Fruit fly (Drosophila melanogaster): Measurements from ENCODE around the gene CG12301.

Gene CG12301

DNA sequence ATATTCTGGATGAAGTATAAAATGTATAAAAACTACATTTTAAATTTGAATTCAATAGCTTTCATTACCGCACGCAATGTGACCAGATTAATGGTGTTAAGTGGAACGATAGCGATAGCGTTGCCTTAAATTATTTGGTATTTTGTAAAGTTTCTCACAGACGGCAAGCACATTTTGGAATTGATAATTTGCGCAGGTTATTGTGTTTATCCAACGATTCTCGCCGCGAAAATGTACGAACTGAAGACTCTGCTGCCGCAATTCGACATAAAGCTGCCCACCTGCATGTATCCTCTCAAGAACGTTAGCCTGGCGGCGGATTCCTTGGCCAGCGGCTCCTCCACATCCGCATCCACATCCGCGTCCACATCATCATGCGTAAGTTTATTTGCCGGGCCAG lies 2.9 kb downstream of the CG12301 start, which contains the start of gene AIMP2:
Gene AIMP2 (plus strand): TSS at position 135 of the 400 bp plus-strand sequence.
- no peak for TF ChIP-seq CG17801 (GFP tag; optimal IDR thresholded peaks at IDR 0.05; ENCODE audit: partially characterized antibody)

DNA sequence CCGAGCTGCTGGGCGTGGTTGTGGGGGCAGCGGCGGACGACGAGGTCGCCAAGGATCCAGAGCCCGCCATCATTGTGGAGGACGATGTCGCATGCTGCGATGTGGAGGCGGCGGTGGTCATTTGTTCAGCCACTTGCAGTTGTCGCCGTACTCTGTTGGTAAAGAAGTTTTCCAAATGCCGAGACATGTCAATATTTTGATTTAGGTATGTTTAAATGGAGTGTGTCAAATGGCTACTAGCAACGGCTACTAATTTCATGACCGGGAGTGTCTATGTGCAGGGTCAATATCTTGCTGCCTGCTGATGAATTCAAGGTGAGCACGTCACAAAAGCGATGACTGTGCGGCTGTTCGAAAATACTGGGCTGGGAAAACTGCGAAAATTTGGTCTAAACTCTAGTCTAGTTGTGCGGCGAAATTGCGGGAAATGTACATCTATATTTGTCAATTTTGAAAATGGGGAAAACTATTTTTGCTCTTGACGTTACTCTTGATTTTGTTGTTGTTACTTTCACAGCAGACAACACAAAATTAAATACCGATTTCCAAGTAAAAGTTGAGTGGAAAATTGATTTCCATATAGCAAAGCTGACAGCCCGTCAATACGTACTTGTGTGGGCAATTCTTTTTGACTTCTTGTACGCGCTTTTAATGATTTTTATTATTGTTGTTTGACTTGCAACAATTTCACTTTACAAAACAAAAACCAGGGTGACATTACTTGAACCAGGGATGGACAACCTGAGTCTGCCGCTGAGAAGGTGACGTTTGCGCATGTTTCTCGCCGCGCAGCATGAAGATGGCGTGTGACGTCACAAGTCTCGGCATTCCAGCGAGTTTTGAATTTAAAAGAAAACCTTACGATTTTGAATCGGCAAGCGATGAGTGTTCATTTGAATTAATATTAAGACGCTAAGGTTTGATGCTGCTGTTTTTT lies 7.1 kb downstream of the CG12301 start, which contains the start of gene CG7656:
Gene CG7656 (minus strand): TSS at position 731 of the 937 bp plus-strand sequence.
- no peak for TF ChIP-seq CG17801 (GFP tag; optimal IDR thresholded peaks at IDR 0.05; ENCODE audit: partially characterized antibody)

DNA sequence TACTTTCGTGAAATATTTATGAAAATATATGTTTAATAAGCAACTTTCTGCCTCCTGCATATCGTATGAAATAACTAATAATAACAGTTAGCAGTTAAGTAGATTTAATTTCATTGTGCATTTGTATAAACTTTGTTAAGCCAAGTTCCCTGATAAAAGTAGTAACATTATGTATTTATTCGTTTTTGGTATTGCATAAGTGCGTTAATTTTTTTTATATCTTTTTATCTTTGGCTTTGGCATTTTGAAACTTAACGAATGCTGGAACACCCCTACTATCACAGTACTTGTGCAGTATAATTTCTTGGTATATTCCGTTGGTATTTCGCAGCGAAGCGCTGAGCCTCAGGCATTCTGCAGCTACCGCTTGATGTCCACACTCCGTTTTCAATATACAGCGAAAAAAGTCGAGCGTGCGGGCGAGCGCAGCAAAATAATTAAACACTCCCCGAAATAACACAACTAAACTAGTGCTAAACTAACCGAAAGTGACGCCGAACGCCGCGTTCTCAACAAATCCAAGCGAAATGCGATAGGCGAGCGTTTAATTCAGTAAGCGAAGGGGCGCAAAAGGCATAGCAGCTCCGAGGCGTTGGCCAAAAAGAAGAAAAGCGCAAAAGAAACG lies 8.0 kb downstream of the CG12301 start, which contains the start of gene RhoGAP71E:
Gene RhoGAP71E (plus strand): TSS at position 347 of the 625 bp plus-strand sequence.
- TF ChIP-seq CG17801 (GFP tag; optimal IDR thresholded peaks at IDR 0.05; ENCODE audit: partially characterized antibody), result peak; percentile 69

DNA sequence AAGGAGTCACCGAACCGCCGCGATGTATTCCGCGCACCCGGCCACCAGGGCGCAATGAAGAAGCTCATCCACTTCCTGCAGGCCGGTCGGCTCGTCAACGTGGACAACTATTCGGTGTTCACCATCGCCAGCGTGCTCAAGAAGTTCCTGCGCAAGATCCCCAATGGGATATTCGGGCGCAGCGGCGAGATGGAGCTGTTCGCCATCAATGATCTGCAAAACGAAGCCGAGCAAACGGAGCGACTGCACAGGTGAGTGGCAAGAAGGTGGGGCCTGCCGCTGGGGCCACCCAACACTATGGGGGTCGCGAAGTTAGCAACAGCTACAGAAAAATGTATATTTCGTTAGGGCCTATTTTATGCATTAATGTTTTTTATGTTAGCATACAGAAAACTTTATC lies 9.1 kb downstream of the CG12301 start:
- no peak for TF ChIP-seq CG17801 (GFP tag; optimal IDR thresholded peaks at IDR 0.05; ENCODE audit: partially characterized antibody)

dm6 chr3L:15590803-15591597 lies 10.4 kb downstream of the CG12301 start:
- TF ChIP-seq CG17801 (GFP tag; optimal IDR thresholded peaks at IDR 0.05; ENCODE audit: partially characterized antibody), result no peak

DNA sequence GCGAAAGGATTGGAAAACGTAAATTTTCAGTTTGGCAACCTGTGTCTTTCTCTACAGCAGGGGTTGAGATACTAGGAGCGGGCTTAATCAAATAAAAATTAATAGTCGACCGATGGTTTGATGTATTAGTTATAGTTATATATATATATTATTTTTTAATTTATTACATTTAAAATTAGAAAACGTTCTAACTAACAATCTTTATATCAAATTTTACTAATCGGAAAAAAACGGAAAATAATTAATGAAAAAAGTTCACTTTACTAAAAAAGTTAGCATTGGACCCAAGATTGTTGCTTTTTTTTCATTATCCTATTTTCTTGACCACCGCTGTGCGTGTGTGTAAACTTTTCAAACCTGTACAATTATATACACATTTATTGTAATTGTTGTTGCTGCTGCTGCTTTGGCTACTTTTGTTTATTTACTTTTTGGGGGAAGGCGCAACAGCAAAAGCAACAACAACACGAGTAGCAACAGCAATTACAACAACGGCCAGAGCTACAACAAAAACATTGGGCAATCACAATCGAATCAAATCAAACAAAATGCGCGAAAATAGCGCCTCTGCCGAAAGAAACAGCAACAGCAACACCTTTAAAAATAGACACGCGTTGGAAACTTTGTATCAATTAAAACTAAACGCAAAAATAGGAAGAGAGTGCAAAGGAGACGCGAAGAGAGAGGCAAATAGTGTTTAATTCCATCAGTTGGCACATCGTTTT lies 12.1 kb downstream of the CG12301 start:
- TF ChIP-seq CG17801 (GFP tag; optimal IDR thresholded peaks at IDR 0.05; ENCODE audit: partially characterized antibody), result no peak

DNA sequence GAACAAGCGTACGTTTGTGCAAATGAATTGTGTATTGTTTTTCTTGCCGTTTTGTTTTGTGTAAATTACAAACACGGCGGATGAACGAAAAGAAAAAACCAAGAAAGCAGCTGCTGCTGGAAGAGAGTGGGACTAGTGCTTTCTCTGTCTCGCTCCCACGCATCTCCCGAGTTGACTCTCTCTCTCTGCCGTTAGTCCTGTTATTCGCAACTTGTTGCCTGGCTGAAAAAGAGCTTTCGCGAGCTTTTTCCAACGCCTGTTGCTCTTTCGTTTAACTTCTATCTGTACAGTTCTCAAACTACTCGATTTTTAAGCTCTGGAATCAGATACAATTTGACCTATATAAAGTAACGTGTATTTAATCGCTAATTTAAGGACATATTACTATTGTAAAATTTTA lies 12.8 kb downstream of the CG12301 start:
- TF ChIP-seq CG17801 (GFP tag; optimal IDR thresholded peaks at IDR 0.05; ENCODE audit: partially characterized antibody), result no peak

DNA sequence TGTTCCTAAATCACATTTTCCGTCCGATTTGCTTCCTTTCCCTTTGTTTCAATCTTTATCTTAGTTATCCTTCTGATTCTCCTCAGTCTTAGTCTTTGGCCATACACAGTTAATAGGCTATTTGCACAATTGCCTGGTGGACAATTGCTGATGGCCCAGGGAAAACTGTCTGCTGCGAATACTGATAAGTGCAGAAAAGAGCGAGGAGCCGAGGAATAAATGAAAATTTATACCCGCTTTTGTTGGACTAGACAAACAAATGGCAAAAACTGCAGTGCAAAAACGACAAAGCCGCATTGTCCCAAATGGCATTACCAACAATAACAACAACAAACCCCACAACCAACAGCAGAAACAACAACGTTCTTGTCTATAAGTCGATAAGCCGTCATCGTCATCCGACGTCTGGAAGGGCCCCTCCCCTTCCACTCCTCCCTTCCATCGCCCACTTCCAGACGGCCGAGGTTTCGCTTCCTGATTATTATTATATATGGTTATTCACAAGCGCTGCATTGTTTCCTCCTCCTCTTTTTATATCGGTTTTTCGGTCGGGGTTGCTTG lies 13.6 kb downstream of the CG12301 start:
- TF ChIP-seq CG17801 (GFP tag; optimal IDR thresholded peaks at IDR 0.05; ENCODE audit: partially characterized antibody), result no peak

dm6 chr3L:15595175-15595724 lies 14.7 kb downstream of the CG12301 start:
- TF ChIP-seq CG17801 (GFP tag; optimal IDR thresholded peaks at IDR 0.05; ENCODE audit: partially characterized antibody), result no peak

- TF ChIP-seq CG17801 (GFP tag; optimal IDR thresholded peaks at IDR 0.05; ENCODE audit: partially characterized antibody), result no peak
Observed at dm6 chr3L:15595980-15596379, 15.4 kb downstream of the CG12301 start.

DNA sequence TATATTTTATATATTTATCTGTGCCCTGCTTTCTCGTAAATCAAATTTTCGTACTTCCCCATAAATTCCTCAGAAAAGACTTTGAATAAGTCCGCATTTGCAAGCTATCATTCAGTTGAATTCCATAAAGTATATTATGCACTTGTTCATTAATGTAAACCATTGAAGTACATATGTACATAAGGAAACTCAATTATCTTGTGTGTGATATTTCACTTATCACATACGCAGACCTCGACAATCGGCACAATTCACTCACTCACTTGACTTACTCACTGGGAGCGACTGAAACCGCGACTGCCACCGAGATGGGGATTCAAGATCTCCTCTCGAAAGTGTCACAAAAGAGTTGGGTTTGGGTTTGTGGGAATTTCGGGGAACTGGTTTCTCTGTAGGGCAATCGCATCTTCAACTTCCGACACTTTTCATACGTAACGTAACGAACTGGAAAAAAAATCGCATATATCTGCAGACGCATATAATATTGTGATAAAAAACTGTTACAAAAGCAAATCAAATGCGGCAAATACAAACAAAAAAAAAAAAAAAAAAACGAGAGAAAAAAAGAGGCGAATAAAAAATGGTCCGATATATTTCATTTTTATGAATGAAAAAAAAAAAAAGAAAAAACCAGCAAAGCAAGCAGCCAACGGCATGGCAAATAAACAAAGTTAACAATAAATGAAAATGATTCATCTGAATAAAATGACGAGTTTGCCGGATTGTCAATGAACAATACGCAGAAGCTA lies 16.6 kb downstream of the CG12301 start:
- no peak for TF ChIP-seq CG17801 (GFP tag; optimal IDR thresholded peaks at IDR 0.05; ENCODE audit: partially characterized antibody)

dm6 chr3L:15597945-15598344 lies 17.3 kb downstream of the CG12301 start:
- TF ChIP-seq CG17801 (GFP tag; optimal IDR thresholded peaks at IDR 0.05; ENCODE audit: partially characterized antibody), result no peak

DNA sequence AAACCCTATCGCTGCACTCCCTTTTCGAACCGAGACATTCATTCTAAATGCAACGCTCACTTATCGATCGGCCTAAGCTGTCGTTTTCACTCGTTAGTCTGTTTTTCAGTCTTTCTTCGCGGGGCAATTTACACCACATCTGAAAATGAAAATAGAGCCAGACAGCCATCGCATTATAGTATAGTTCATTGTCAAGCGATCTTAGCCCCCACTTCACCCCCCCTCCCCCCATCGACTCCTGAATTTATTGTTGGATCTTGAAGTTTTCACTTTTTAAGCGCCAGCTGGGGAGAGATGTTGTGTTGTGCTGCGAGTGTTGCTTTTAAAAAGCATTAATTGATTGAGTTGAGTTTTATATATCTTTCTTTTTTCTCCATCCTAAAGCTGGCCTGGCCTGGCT lies 18.6 kb downstream of the CG12301 start:
- no peak for TF ChIP-seq CG17801 (GFP tag; optimal IDR thresholded peaks at IDR 0.05; ENCODE audit: partially characterized antibody)

Measured in ovary, adult (tissue).